Fruit fly (Drosophila melanogaster) whole organism, pupa: ENCODE measurements around the gene AstC.

Source experiments
- CG12605 ChIP-seq: fragments of 200-800 bp; sonication (Bioruptor generic); IDR thresholded peaks from 2 replicates; pipeline ENCODE4 v1.3.6; 2022; ENCODE audit warnings: missing biosample characterization, missing genetic modification characterization
- CG15710 ChIP-seq: fragments of 200-800 bp; sonication (Bioruptor generic); optimal IDR thresholded peaks from 2 replicates; lab custom pipeline; 2018; ENCODE audit warnings: missing biosample characterization, mild to moderate bottlenecking, missing genetic modification characterization, moderate library complexity
- CG17806 ChIP-seq: fragments of 200-800 bp; sonication (Bioruptor generic); optimal IDR thresholded peaks from 2 replicates; lab custom pipeline; 2018; ENCODE audit warnings: missing biosample characterization, mild to moderate bottlenecking, missing genetic modification characterization, moderate library complexity
- CG4496 ChIP-seq: fragments of 200-800 bp; sonication (Bioruptor generic); IDR thresholded peaks from 3 replicates; pipeline ENCODE4 v1.3.6; 2022; ENCODE audit warnings: missing biosample characterization, missing genetic modification characterization
- CG8159 ChIP-seq: fragments of 200-800 bp; sonication (Bioruptor generic); optimal IDR thresholded peaks from 3 replicates; lab custom pipeline; 2018; ENCODE audit warnings: missing biosample characterization, mild to moderate bottlenecking, missing genetic modification characterization, moderate library complexity
- CG8301 ChIP-seq: fragments of 200-800 bp; sonication (Bioruptor generic); optimal IDR thresholded peaks from 2 replicates; lab custom pipeline; 2018; ENCODE audit warnings: missing biosample characterization, mild to moderate bottlenecking, missing genetic modification characterization
- CG9948 ChIP-seq: fragments of 200-800 bp; sonication (Bioruptor generic); optimal IDR thresholded peaks from 2 replicates; lab custom pipeline; 2018; ENCODE audit warnings: missing biosample characterization, mild to moderate bottlenecking, missing genetic modification characterization, moderate library complexity
- D1 ChIP-seq: fragments of 200-800 bp; sonication (Bioruptor generic); optimal IDR thresholded peaks from 2 replicates; lab custom pipeline; 2018; ENCODE audit warnings: missing biosample characterization, mild to moderate bottlenecking, missing genetic modification characterization, moderate library complexity
- EcR ChIP-seq: fragments of 200-800 bp; sonication (Bioruptor generic); optimal IDR thresholded peaks from 3 replicates; lab custom pipeline; 2019; ENCODE audit warnings: missing biosample characterization, missing genetic modification characterization, mild to moderate bottlenecking, moderate library complexity, missing genetic modification reagents
- Snoo ChIP-seq: fragments of 200-800 bp; sonication (Bioruptor generic); optimal IDR thresholded peaks from 3 replicates; lab custom pipeline; 2017; ENCODE audit warnings: missing biosample characterization, mild to moderate bottlenecking, missing genetic modification characterization, inconsistent platforms
- gl ChIP-seq: fragments of 200-800 bp; sonication (Bioruptor generic); optimal IDR thresholded peaks from 2 replicates; lab custom pipeline; 2018; ENCODE audit warnings: missing biosample characterization, mild to moderate bottlenecking, missing genetic modification characterization
- rn ChIP-seq: fragments of 200-800 bp; sonication (Bioruptor generic); IDR thresholded peaks from 2 replicates; pipeline ENCODE4 v1.3.6; 2022; ENCODE audit warnings: missing biosample characterization, missing genetic modification characterization

DNA sequence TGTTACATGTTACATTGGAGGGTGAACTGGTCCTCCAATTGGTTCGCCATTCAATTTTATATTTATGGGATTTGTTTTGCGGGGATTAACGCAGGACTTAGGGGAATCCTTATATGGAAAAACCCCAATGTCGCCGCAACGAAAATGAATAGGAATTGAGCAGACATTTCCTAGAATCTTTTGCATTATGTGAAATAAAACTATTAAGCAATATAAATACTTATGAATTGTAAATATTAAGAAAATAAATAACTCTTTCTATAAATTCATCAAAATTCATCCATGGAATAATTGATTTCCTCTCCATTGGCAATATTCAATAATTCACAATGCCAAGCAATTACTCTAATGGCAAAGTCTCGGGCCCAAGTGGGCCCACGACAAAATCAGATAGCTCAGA lies 32.5 kb upstream of the AstC start, which contains the start of gene Gr32a:
- TF ChIP-seq CG17806 (tag; lab: Kevin White, UChicago) (no peak), CG4496 (GFP tag; lab: Robert Waterston, UW) (no peak), EcR (GFP tag; lab: Kevin White, UChicago) (no peak), CG9948 (tag; lab: Kevin White, UChicago) (no peak), CG8159 (no peak), Snoo (tag; lab: Kevin White, UChicago) (no peak), rn (GFP tag; lab: Robert Waterston, UW) (no peak), CG8301 (no peak), D1 (no peak), CG12605 (no peak), gl (no peak), CG15710 (no peak)
